Worm (Caenorhabditis elegans): ENCODE results near the gene exos-9.

exos-9 gene

DNA sequence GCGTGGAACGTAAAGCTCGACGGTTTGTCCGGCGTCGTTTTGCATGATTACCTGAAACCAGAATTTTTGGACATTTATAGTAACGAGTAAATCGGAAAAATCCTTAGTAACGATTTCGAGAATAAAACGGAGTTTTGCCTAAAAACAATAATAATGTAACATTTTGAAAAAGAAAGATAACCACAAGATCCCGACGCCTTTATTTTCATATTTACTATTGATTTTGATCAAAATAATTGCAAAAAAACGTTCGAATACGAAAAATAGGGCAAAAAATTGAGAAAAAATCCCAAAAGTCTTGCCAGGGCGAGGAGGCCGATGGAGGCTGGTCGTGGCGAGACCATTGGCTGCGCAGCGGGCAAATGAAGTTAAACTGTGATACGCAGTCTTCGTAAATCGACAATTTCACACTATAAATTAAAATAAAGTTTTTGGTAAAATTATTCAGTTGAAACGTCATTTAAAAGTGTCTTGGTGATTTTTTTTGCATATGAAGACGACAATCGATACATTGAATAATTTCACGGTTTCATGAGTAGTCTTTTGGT is 8.2 kb downstream of the exos-9 start, which contains the start of gene rps-21 (continued):
- no peak for TF ChIP-seq ceh-82 (tag; optimal IDR thresholded peaks at IDR 0.05)
- peak; percentile 87 for TF ChIP-seq C34F6.9 (tag; optimal IDR thresholded peaks at IDR 0.05)
- peak; percentile 66 for TF ChIP-seq fos-1 (tag; optimal IDR thresholded peaks at IDR 0.05)
- TF ChIP-seq R02D3.7 (tag; optimal IDR thresholded peaks at IDR 0.05) = peak; percentile 85

DNA sequence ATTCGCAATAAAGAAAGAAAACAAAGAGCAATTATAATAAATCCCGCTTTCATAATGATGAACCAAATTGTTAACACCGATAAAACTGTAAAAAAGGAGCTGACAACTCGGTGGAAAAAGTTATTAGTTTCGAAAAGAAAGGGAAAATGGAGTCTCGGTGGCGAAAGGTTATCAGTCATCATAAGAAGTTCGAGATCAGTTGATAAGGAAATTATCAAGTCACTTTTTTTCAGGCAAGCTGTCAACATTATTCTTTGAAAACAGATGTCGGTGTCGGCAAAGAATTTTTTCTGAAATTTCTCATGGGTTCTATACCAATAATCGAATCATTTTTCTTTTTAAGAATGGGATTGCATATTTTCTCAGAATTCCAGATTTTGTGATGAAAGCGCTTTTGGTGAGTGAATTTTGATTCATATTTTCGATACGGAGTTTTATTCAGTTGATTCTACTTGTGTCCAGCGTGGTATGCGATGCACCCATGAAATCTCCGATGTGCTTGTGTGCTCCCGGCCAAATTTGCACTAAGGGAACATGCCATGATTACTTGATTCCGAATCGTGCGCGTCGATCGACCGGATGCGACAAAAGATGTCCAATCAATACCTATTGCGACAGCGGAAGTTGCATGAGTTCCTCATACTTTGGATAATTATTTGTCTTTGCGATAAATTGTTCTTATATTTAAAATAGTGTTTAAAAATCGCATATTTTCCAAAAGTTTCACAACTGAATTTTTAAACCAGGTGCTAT is 9.4 kb downstream of the exos-9 start, which contains the start of the genes F37C12.21 and F37C12.10:
TSS of gene F37C12.21 (plus strand) at position 58 of the 753 bp plus-strand sequence.
TSS of gene F37C12.10 (minus strand) at position 85 of the 753 bp plus-strand sequence.
- TF ChIP-seq nhr-129 (tag; optimal IDR thresholded peaks at IDR 0.05) = no peak
- peak; percentile 59 for TF ChIP-seq fos-1 (tag; optimal IDR thresholded peaks at IDR 0.05)

DNA sequence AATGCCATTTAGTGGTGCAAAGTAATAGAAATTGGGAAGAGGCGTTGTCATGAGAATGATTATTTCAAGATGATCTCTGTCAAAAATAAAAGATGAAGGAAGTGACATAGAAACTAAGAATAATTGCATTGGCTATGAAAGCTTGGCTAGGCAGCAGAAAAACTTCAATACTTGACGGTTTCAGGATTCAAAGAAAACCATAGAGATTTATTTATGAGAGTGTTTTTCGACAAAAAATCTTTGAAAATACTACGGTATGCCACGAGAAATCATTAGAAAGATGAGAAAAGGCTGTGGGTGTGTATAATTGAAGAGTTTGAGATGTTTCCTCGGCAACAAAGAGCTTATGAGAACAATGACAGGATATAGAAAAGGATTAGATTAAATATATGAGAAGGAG is 12.4 kb downstream of the exos-9 start, which contains the start of gene F37C12.14:
TSS of gene F37C12.14 (minus strand) at position 101 of the 400 bp plus-strand sequence.
- no peak for TF ChIP-seq alr-1 (tag; optimal IDR thresholded peaks at IDR 0.05)
- no peak for TF ChIP-seq nhr-10 (tag; optimal IDR thresholded peaks at IDR 0.05)
- TF ChIP-seq nhr-25 (tag; optimal IDR thresholded peaks at IDR 0.05) = no peak
- no peak for TF ChIP-seq peb-1 (tag; optimal IDR thresholded peaks at IDR 0.05)
- TF ChIP-seq ztf-11 (tag; optimal IDR thresholded peaks at IDR 0.05) = no peak
- TF ChIP-seq ama-1 (optimal IDR thresholded peaks at IDR 0.05) = no peak
- TF ChIP-seq nhr-129 (tag; optimal IDR thresholded peaks at IDR 0.05) = no peak
- no peak for TF ChIP-seq sma-3 (GFP tag; optimal IDR thresholded peaks at IDR 0.05)
- TF ChIP-seq ceh-82 (tag; optimal IDR thresholded peaks at IDR 0.05) = no peak
- TF ChIP-seq unc-62 (GFP tag; optimal IDR thresholded peaks at IDR 0.05) = no peak
- no peak for TF ChIP-seq elt-3 (tag; optimal IDR thresholded peaks at IDR 0.05)
- no peak for TF ChIP-seq lin-13 (GFP tag; optimal IDR thresholded peaks at IDR 0.05)
- no peak for TF ChIP-seq gmeb-1 (tag; optimal IDR thresholded peaks at IDR 0.05)
- TF ChIP-seq lin-39 (tag; optimal IDR thresholded peaks at IDR 0.05) = no peak
- TF ChIP-seq lsy-2 (tag; optimal IDR thresholded peaks at IDR 0.05) = no peak
- no peak for TF ChIP-seq egl-27 (tag; optimal IDR thresholded peaks at IDR 0.05)
- no peak for TF ChIP-seq nhr-6 (tag; optimal IDR thresholded peaks at IDR 0.05)
- no peak for TF ChIP-seq unc-39 (tag; optimal IDR thresholded peaks at IDR 0.05)
- TF ChIP-seq aly-2 (tag; optimal IDR thresholded peaks at IDR 0.05) = no peak

DNA sequence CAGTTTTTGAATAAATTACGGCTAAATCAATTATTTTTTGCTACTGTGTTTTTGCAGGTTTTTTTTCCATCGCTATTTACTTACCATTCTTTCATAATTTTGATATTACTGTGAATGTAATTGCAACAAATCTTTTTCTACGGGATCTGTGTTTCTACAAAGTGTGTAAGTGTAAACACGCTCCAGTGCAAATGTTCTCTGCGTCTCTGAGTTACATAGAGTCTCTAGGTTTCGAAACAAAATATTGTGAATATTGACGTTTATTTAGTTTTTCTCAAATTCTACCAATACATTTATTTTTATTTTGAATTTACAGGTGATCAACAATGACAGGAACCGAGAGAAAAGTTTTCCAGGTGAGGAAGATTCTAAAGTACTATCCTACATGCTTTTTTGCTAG is 13.9 kb downstream of the exos-9 start, which contains the start of gene yju-2:
TSS of gene yju-2 (plus strand) at position 315 of the 400 bp plus-strand sequence.
- TF ChIP-seq ztf-4 (tag; optimal IDR thresholded peaks at IDR 0.05) (peak; percentile 36), nhr-10 (tag; optimal IDR thresholded peaks at IDR 0.05) (no peak), nhr-12 (tag; optimal IDR thresholded peaks at IDR 0.05) (no peak), unc-55 (GFP tag; optimal IDR thresholded peaks at IDR 0.05) (peak; percentile 87), ceh-16 (tag; optimal IDR thresholded peaks at IDR 0.05) (no peak), nhr-129 (tag; optimal IDR thresholded peaks at IDR 0.05) (peak; percentile 82), nhr-25 (tag; optimal IDR thresholded peaks at IDR 0.05) (peak; percentile 54), lin-13 (GFP tag; optimal IDR thresholded peaks at IDR 0.05) (peak; percentile 36), skn-1 (tag; optimal IDR thresholded peaks at IDR 0.05) (peak; percentile 15), F13H6.1 (tag; optimal IDR thresholded peaks at IDR 0.05) (peak; percentile 35), egl-27 (tag; optimal IDR thresholded peaks at IDR 0.05) (no peak), ztf-11 (tag; optimal IDR thresholded peaks at IDR 0.05) (no peak), lsy-2 (tag; optimal IDR thresholded peaks at IDR 0.05) (peak; percentile 29 to 82), dmd-4 (tag; optimal IDR thresholded peaks at IDR 0.05) (no peak), zag-1 (tag; optimal IDR thresholded peaks at IDR 0.05) (no peak), snpc-4 (tag; optimal IDR thresholded peaks at IDR 0.05) (no peak), gmeb-1 (tag; optimal IDR thresholded peaks at IDR 0.05) (peak; percentile 59), mbf-1 (tag; optimal IDR thresholded peaks at IDR 0.05) (no peak), aly-2 (tag; optimal IDR thresholded peaks at IDR 0.05) (no peak), mab-5 (tag; optimal IDR thresholded peaks at IDR 0.05) (no peak), unc-39 (tag; optimal IDR thresholded peaks at IDR 0.05) (no peak), ztf-1 (GFP tag; conservative IDR thresholded peaks at IDR 0.05) (no peak), sma-3 (GFP tag; optimal IDR thresholded peaks at IDR 0.05) (peak; percentile 34), nhr-237 (tag; optimal IDR thresholded peaks at IDR 0.05) (no peak), peb-1 (tag; optimal IDR thresholded peaks at IDR 0.05) (no peak), unc-62 (GFP tag; optimal IDR thresholded peaks at IDR 0.05) (no peak), ceh-82 (tag; optimal IDR thresholded peaks at IDR 0.05) (no peak), blmp-1 (tag; optimal IDR thresholded peaks at IDR 0.05; ENCODE audit: insufficient read depth) (no peak), ZK546.5 (tag; optimal IDR thresholded peaks at IDR 0.05) (no peak), lin-11 (tag; optimal IDR thresholded peaks at IDR 0.05) (no peak), ama-1 (optimal IDR thresholded peaks at IDR 0.05) (peak; percentile 15), lin-39 (tag; optimal IDR thresholded peaks at IDR 0.05) (no peak), crh-2 (tag; optimal IDR thresholded peaks at IDR 0.05) (peak; percentile 67), alr-1 (tag; optimal IDR thresholded peaks at IDR 0.05) (no peak), sem-4 (tag; optimal IDR thresholded peaks at IDR 0.05) (peak; percentile 47), R02D3.7 (tag; optimal IDR thresholded peaks at IDR 0.05) (no peak), nhr-23 (tag; optimal IDR thresholded peaks at IDR 0.05) (no peak), elt-3 (tag; optimal IDR thresholded peaks at IDR 0.05) (no peak), elt-1 (tag; optimal IDR thresholded peaks at IDR 0.05) (no peak), mdl-1 (tag; optimal IDR thresholded peaks at IDR 0.05) (no peak)

Data from whole organism, L2 larva.